Worm (Caenorhabditis elegans): ENCODE data around the gene Y48A6B.8.
A peak's percentile ranks its signal among the peaks of the same experiment; 100 is the strongest.

Gene Y48A6B.8

ce11 chrIII:10995156-10995555, 34.1 kb downstream of the Y48A6B.8 start, which contains the start of gene dmsr-5:
dmsr-5 (minus strand) TSS chrIII:10995256.
- TF ChIP-seq nhr-12 (tag; optimal IDR thresholded peaks at IDR 0.05) (no peak), ztf-11 (tag; optimal IDR thresholded peaks at IDR 0.05) (no peak), cnd-1 (tag; optimal IDR thresholded peaks at IDR 0.05) (no peak), snpc-4 (tag; optimal IDR thresholded peaks at IDR 0.05) (no peak), ceh-43 (GFP tag; optimal IDR thresholded peaks at IDR 0.05) (no peak), unc-120 (tag; optimal IDR thresholded peaks at IDR 0.05; ENCODE audit: poor library complexity, severe bottlenecking) (no peak), bed-3 (GFP tag; optimal IDR thresholded peaks at IDR 0.05) (no peak), nhr-28 (tag; optimal IDR thresholded peaks at IDR 0.05) (no peak), ham-2 (GFP tag; optimal IDR thresholded peaks at IDR 0.05) (no peak), elt-1 (tag; optimal IDR thresholded peaks at IDR 0.05; ENCODE audit: borderline replicate concordance, insufficient read depth) (no peak), sem-2 (GFP tag; optimal IDR thresholded peaks at IDR 0.05) (no peak), ceh-39 (tag; optimal IDR thresholded peaks at IDR 0.05) (no peak)

- TF ChIP-seq zip-8 (tag; optimal IDR thresholded peaks at IDR 0.05) (peak; percentile 91), cnd-1 (tag; optimal IDR thresholded peaks at IDR 0.05) (no peak)
Observed at ce11 chrIII:10994085-10994484, 35.2 kb downstream of the Y48A6B.8 start.

ce11 chrIII:10989491-10990032, 39.7 kb downstream of the Y48A6B.8 start:
- TF ChIP-seq nhr-12 (tag; optimal IDR thresholded peaks at IDR 0.05) (peak; percentile 16), hlh-1 (tag; optimal IDR thresholded peaks at IDR 0.05) (peak; percentile 84), nhr-2 (tag; optimal IDR thresholded peaks at IDR 0.05) (peak; percentile 16), lin-32 (GFP tag; optimal IDR thresholded peaks at IDR 0.05) (peak; percentile 93), flh-1 (GFP tag; optimal IDR thresholded peaks at IDR 0.05) (peak; percentile 77), ceh-39 (tag; optimal IDR thresholded peaks at IDR 0.05) (peak; percentile 57), unc-62 (GFP tag; optimal IDR thresholded peaks at IDR 0.05) (peak; percentile 89), mls-2 (tag; optimal IDR thresholded peaks at IDR 0.05) (peak; percentile 98), tbx-8 (GFP tag; optimal IDR thresholded peaks at IDR 0.05) (peak; percentile 95), blmp-1 (tag; optimal IDR thresholded peaks at IDR 0.05) (no peak), sem-2 (GFP tag; optimal IDR thresholded peaks at IDR 0.05) (peak; percentile 93), ceh-43 (GFP tag; optimal IDR thresholded peaks at IDR 0.05) (peak; percentile 90), nhr-237 (tag; optimal IDR thresholded peaks at IDR 0.05) (peak; percentile 93), ceh-83 (GFP tag; optimal IDR thresholded peaks at IDR 0.05) (peak; percentile 95), pha-4 (tag; optimal IDR thresholded peaks at IDR 0.05) (peak; percentile 94), sptf-1 (tag; optimal IDR thresholded peaks at IDR 0.05) (peak; percentile 98), elt-1 (tag; optimal IDR thresholded peaks at IDR 0.05; ENCODE audit: borderline replicate concordance, insufficient read depth) (peak; percentile 4), mep-1 (tag; optimal IDR thresholded peaks at IDR 0.05) (peak; percentile 91), nhr-28 (tag; optimal IDR thresholded peaks at IDR 0.05) (peak; percentile 25), drap-1 (GFP tag; optimal IDR thresholded peaks at IDR 0.05) (peak; percentile 99), nhr-76 (tag; optimal IDR thresholded peaks at IDR 0.05) (peak; percentile 47), zip-8 (tag; optimal IDR thresholded peaks at IDR 0.05) (no peak), unc-120 (tag; optimal IDR thresholded peaks at IDR 0.05; ENCODE audit: poor library complexity, severe bottlenecking) (peak; percentile 99), ztf-11 (tag; optimal IDR thresholded peaks at IDR 0.05) (peak; percentile 79), unc-39 (tag; optimal IDR thresholded peaks at IDR 0.05) (no peak), M03D4.4 (tag; optimal IDR thresholded peaks at IDR 0.05) (peak; percentile 95), lsy-2 (tag; optimal IDR thresholded peaks at IDR 0.05) (peak; percentile 78), mab-5 (tag; optimal IDR thresholded peaks at IDR 0.05) (peak; percentile 90), lin-13 (tag; optimal IDR thresholded peaks at IDR 0.05) (peak; percentile 89), snpc-4 (tag; optimal IDR thresholded peaks at IDR 0.05) (no peak), elt-3 (tag; optimal IDR thresholded peaks at IDR 0.05) (peak; percentile 86), ces-1 (GFP tag; optimal IDR thresholded peaks at IDR 0.05) (peak; percentile 95), ham-2 (GFP tag; optimal IDR thresholded peaks at IDR 0.05) (peak; percentile 99), bed-3 (GFP tag; optimal IDR thresholded peaks at IDR 0.05) (peak; percentile 89), cnd-1 (tag; optimal IDR thresholded peaks at IDR 0.05) (peak; percentile 93)

Measured in whole organism, mixed stage, embryonic.